Fruit fly (Drosophila melanogaster) whole organism, embryonic: Measurements from ENCODE around the gene Moe.

Source experiments
- ATbp ChIP-seq: fragments of 200-800 bp; sonication (Bioruptor generic); optimal IDR thresholded peaks from 2 replicates; lab custom pipeline; 2017; ENCODE audit warnings: missing biosample characterization, mild to moderate bottlenecking, missing genetic modification characterization, missing genetic modification reagents
- CG11085 ChIP-seq: fragments of 200-800 bp; sonication (Bioruptor generic); IDR thresholded peaks from 2 replicates; pipeline ENCODE4 v1.3.6; 2022; ENCODE audit warnings: missing biosample characterization, missing genetic modification characterization
- CG13624 ChIP-seq: fragments of 200-800 bp; sonication (Bioruptor generic); optimal IDR thresholded peaks from 2 replicates; lab custom pipeline; 2016; ENCODE audit warnings: missing biosample characterization, missing genetic modification characterization
- CG16779 ChIP-seq: fragments of 200-800 bp; sonication (Bioruptor generic); IDR thresholded peaks from 2 replicates; pipeline ENCODE4 v1.3.6; 2022; ENCODE audit warnings: missing biosample characterization, missing genetic modification characterization
- CG16815 ChIP-seq: fragments of 200-800 bp; sonication (Bioruptor generic); optimal IDR thresholded peaks from 3 replicates; lab custom pipeline; 2017; ENCODE audit warnings: missing biosample characterization, mild to moderate bottlenecking, missing genetic modification characterization
- CG17361 ChIP-seq: fragments of 200-800 bp; sonication (Bioruptor generic); IDR thresholded peaks from 3 replicates; pipeline ENCODE4 v1.3.6; 2022; ENCODE audit warnings: missing biosample characterization, missing genetic modification characterization
- CG18599 ChIP-seq: fragments of 200-800 bp; sonication (Bioruptor generic); optimal IDR thresholded peaks from 3 replicates; lab custom pipeline; 2017; ENCODE audit warnings: missing biosample characterization, missing genetic modification characterization, mild to moderate bottlenecking, moderate library complexity, missing genetic modification reagents
- CG2678 ChIP-seq: fragments of 200-800 bp; sonication (Bioruptor generic); optimal IDR thresholded peaks from 3 replicates; lab custom pipeline; 2019; ENCODE audit warnings: missing biosample characterization, mild to moderate bottlenecking, missing genetic modification characterization, moderate library complexity
- CG30431 ChIP-seq: fragments of 200-800 bp; sonication (Bioruptor generic); optimal IDR thresholded peaks from 2 replicates; lab custom pipeline; 2017; ENCODE audit warnings: missing biosample characterization, missing genetic modification characterization
- CG31224 ChIP-seq: fragments of 200-800 bp; sonication (Bioruptor generic); IDR thresholded peaks from 2 replicates; pipeline ENCODE4 v1.3.6; 2022; ENCODE audit warnings: missing biosample characterization, missing genetic modification characterization
- CG42726 ChIP-seq: fragments of 200-800 bp; sonication (Bioruptor generic); IDR thresholded peaks from 2 replicates; pipeline ENCODE4 v1.3.6; 2022; ENCODE audit warnings: missing biosample characterization, missing genetic modification characterization; ENCODE audit not compliant: partially characterized antibody
- CG4328 ChIP-seq: fragments of 200-800 bp; sonication (Bioruptor generic); optimal IDR thresholded peaks from 3 replicates; lab custom pipeline; 2017; ENCODE audit warnings: missing biosample characterization, missing genetic modification reagents, missing genetic modification characterization
- CG4617 ChIP-seq: fragments of 200-800 bp; sonication (Bioruptor generic); optimal IDR thresholded peaks from 3 replicates; lab custom pipeline; 2016; ENCODE audit warnings: missing biosample characterization, missing genetic modification characterization, borderline replicate concordance
- CG4707 ChIP-seq: fragments of 200-800 bp; sonication (Bioruptor generic); optimal IDR thresholded peaks from 2 replicates; lab custom pipeline; 2018; ENCODE audit warnings: missing biosample characterization, mild to moderate bottlenecking, missing genetic modification characterization, moderate library complexity
- CG5180 ChIP-seq: fragments of 200-800 bp; sonication (Bioruptor generic); optimal IDR thresholded peaks from 3 replicates; lab custom pipeline; 2017; ENCODE audit warnings: missing biosample characterization, missing genetic modification characterization, mild to moderate bottlenecking, moderate library complexity, missing genetic modification reagents
- CG5245 ChIP-seq: fragments of 200-800 bp; sonication (Bioruptor generic); optimal IDR thresholded peaks from 3 replicates; lab custom pipeline; 2016; ENCODE audit warnings: missing biosample characterization, missing genetic modification characterization
- CG7839 ChIP-seq: fragments of 200-800 bp; sonication (Bioruptor generic); optimal IDR thresholded peaks from 3 replicates; lab custom pipeline; 2018; ENCODE audit warnings: missing biosample characterization, mild to moderate bottlenecking, missing genetic modification characterization, moderate library complexity
- CG7963 ChIP-seq: fragments of 200-800 bp; sonication (Bioruptor generic); IDR thresholded peaks from 3 replicates; pipeline ENCODE4 v1.3.6; 2022; ENCODE audit warnings: missing biosample characterization, missing genetic modification characterization; ENCODE audit not compliant: partially characterized antibody
- CG8359 ChIP-seq: fragments of 200-800 bp; sonication (Bioruptor generic); optimal IDR thresholded peaks from 2 replicates; lab custom pipeline; 2017; ENCODE audit warnings: missing biosample characterization, mild to moderate bottlenecking, missing genetic modification characterization, borderline replicate concordance
- CG9609 ChIP-seq: fragments of 200-800 bp; sonication (Bioruptor generic); optimal IDR thresholded peaks from 3 replicates; lab custom pipeline; 2016; ENCODE audit warnings: missing biosample characterization, missing genetic modification characterization
- Dip3 ChIP-seq: fragments of 200-800 bp; sonication (Bioruptor generic); optimal IDR thresholded peaks from 3 replicates; lab custom pipeline; 2016; ENCODE audit warnings: missing biosample characterization, missing genetic modification characterization
- E2f2 ChIP-seq: fragments of 200-800 bp; sonication (Bioruptor generic); IDR thresholded peaks from 2 replicates; pipeline ENCODE4 v1.3.6; 2022; ENCODE audit warnings: missing biosample characterization, missing genetic modification characterization
- ERR ChIP-seq: fragments of 200-800 bp; sonication (Bioruptor generic); optimal IDR thresholded peaks from 2 replicates; lab custom pipeline; 2016; ENCODE audit warnings: missing biosample characterization, missing genetic modification characterization
- Hr51 ChIP-seq, 2 experiments: fragments of 200-800 bp; sonication (Bioruptor generic); optimal IDR thresholded peaks; 2 replicates in 1 of 2; 3 replicates in 1 of 2; lab custom pipeline; 2016 to 2018; ENCODE audit warnings: missing biosample characterization in 2 of 2, missing genetic modification characterization in 2 of 2, mild to moderate bottlenecking in 1 of 2, moderate library complexity in 1 of 2
- MTF-1 ChIP-seq: fragments of 200-800 bp; sonication (Bioruptor generic); optimal IDR thresholded peaks from 2 replicates; lab custom pipeline; 2018; ENCODE audit warnings: missing biosample characterization, mild to moderate bottlenecking, missing genetic modification characterization, borderline replicate concordance
- Rfx ChIP-seq: fragments of 200-800 bp; sonication (Bioruptor generic); IDR thresholded peaks from 2 replicates; pipeline ENCODE4 v1.3.6; 2022; ENCODE audit warnings: missing biosample characterization, missing genetic modification characterization
- Sox100B ChIP-seq: fragments of 200-800 bp; sonication (Bioruptor generic); optimal IDR thresholded peaks from 3 replicates; lab custom pipeline; 2018; ENCODE audit warnings: missing biosample characterization, mild to moderate bottlenecking, missing genetic modification characterization
- Xbp1 ChIP-seq: fragments of 200-800 bp; sonication (Bioruptor generic); optimal IDR thresholded peaks from 3 replicates; lab custom pipeline; 2016; ENCODE audit warnings: missing biosample characterization, mild to moderate bottlenecking, missing genetic modification characterization
- YL-1 ChIP-seq: fragments of 200-800 bp; sonication (Bioruptor generic); optimal IDR thresholded peaks from 3 replicates; lab custom pipeline; 2017; ENCODE audit warnings: missing biosample characterization, mild to moderate bottlenecking, missing genetic modification characterization
- ab ChIP-seq: fragments of 200-800 bp; sonication (Bioruptor generic); optimal IDR thresholded peaks from 2 replicates; lab custom pipeline; 2016; ENCODE audit warnings: missing biosample characterization, missing genetic modification characterization
- br ChIP-seq: fragments of >200 bp; optimal IDR thresholded peaks from 2 replicates; lab custom pipeline; 2017
- cg ChIP-seq: fragments of 200-800 bp; sonication (Bioruptor generic); optimal IDR thresholded peaks from 3 replicates; lab custom pipeline; 2019; ENCODE audit warnings: missing biosample characterization, mild to moderate bottlenecking, missing genetic modification characterization, moderate library complexity
- dati ChIP-seq: fragments of 200-800 bp; sonication (Bioruptor generic); IDR thresholded peaks from 2 replicates; pipeline ENCODE4 v1.3.6; 2022; ENCODE audit warnings: missing biosample characterization, missing genetic modification characterization
- ftz-f1 ChIP-seq: fragments of 200-800 bp; sonication (Bioruptor generic); optimal IDR thresholded peaks from 2 replicates; lab custom pipeline; 2016; ENCODE audit warnings: missing biosample characterization, missing genetic modification characterization
- gsb-n ChIP-seq: fragments of 200-800 bp; sonication (Bioruptor generic); optimal IDR thresholded peaks from 3 replicates; lab custom pipeline; 2018; ENCODE audit warnings: missing biosample characterization, mild to moderate bottlenecking, missing genetic modification characterization
- gt ChIP-seq: fragments of 200-800 bp; sonication (Bioruptor generic); IDR thresholded peaks from 2 replicates; pipeline ENCODE4 v1.3.6; 2022; ENCODE audit warnings: missing biosample characterization, missing genetic modification characterization
- ind ChIP-seq: fragments of 200-800 bp; sonication (Bioruptor generic); optimal IDR thresholded peaks from 3 replicates; lab custom pipeline; 2016; ENCODE audit warnings: missing biosample characterization, missing genetic modification characterization
- kni ChIP-seq: fragments of 200-800 bp; sonication (Bioruptor generic); optimal IDR thresholded peaks from 3 replicates; lab custom pipeline; 2017; ENCODE audit warnings: mild to moderate bottlenecking, missing biosample characterization, missing genetic modification reagents, missing genetic modification characterization
- luna ChIP-seq: fragments of 200-800 bp; sonication (Bioruptor generic); optimal IDR thresholded peaks from 2 replicates; lab custom pipeline; 2016; ENCODE audit warnings: missing biosample characterization, missing genetic modification characterization
- nmo ChIP-seq: fragments of 200-800 bp; sonication (Bioruptor generic); optimal IDR thresholded peaks from 2 replicates; lab custom pipeline; 2018; ENCODE audit warnings: missing biosample characterization, mild to moderate bottlenecking, missing genetic modification characterization, moderate library complexity
- peb ChIP-seq: fragments of 200-800 bp; sonication (Bioruptor generic); IDR thresholded peaks from 2 replicates; pipeline ENCODE4 v1.3.6; 2022; ENCODE audit warnings: missing biosample characterization, missing genetic modification characterization
- prd ChIP-seq, 3 experiments: fragments of >200 bp in 2 of 3; fragments of 200-800 bp in 1 of 3; sonication (Bioruptor generic) in 1 of 3; optimal IDR thresholded peaks in 2 of 3; IDR thresholded peaks in 1 of 3; 2 replicates in 2 of 3; 3 replicates in 1 of 3; pipeline versions ENCODE4 v1.3.6 to Lab custom; 2017 to 2022; ENCODE audit warnings: missing biosample characterization in 1 of 3, missing genetic modification characterization in 1 of 3
- run ChIP-seq: fragments of 200-800 bp; sonication (Bioruptor generic); optimal IDR thresholded peaks from 3 replicates; lab custom pipeline; 2018; ENCODE audit warnings: missing biosample characterization, mild to moderate bottlenecking, missing genetic modification characterization
- sd ChIP-seq: fragments of 200-800 bp; sonication (Bioruptor generic); optimal IDR thresholded peaks from 3 replicates; lab custom pipeline; 2018; ENCODE audit warnings: missing biosample characterization, mild to moderate bottlenecking, missing genetic modification characterization, moderate library complexity
- sim ChIP-seq: fragments of 200-800 bp; sonication (Bioruptor generic); IDR thresholded peaks from 2 replicates; pipeline ENCODE4 v1.3.6; 2022; ENCODE audit warnings: missing biosample characterization, missing genetic modification characterization
- tio ChIP-seq: fragments of 200-800 bp; sonication (Bioruptor generic); optimal IDR thresholded peaks from 2 replicates; lab custom pipeline; 2017; ENCODE audit warnings: missing biosample characterization, missing genetic modification characterization, inconsistent platforms
- z ChIP-seq: fragments of 200-800 bp; sonication (Bioruptor generic); IDR thresholded peaks from 3 replicates; pipeline ENCODE4 v1.3.6; 2022; ENCODE audit warnings: missing biosample characterization, missing genetic modification characterization

The Moe gene

DNA sequence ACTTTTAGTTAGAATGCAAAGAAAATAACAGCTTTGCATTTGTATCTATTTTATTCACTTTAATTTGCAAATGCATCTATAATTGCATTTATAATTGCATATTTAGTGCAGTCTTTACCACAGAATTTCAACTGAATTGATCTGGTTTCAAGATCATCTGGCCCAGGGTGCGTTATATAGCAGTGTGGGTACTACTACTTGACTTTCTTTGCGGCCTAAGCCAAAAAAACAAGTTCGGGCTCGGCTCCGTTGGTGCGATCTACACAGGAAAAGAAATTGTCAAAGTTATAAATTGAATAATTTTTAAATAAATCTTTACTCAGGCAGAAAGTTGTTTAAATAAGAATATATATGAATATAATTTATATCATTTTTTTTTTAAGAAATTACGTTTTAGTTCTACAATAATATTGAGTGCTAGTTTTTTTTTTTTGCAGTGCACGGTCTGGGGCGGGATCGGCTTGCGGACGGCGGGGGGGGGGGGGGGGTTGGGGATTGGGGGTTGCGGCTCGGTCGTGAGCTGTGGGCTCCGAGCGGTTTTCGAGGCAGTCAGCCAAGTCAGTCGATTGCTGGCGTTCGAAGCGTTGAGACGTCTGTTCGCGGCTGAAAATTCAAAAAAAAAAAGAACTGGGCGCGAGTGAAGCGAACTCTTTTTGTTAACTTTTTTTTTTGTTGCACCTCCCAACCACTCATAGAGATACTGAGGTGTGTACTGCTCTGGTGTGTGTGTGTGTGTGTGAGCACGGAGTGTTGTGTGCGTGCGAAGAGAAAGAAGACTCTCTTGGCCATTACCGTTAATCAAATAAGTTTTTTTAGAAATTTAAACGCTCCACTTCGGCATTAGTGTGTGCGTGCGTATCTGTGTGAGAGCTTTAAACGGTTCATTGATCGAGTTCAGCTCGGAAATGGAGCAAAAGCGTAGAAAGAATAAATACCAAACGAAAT is 34.3 kb downstream of the Moe start (continued):
- no peak for TF ChIP-seq CG7963 (GFP tag; lab: Robert Waterston, UW)
- peak; percentile 80 for TF ChIP-seq ATbp (GFP tag; lab: Kevin White, UChicago)
- TF ChIP-seq ERR (GFP tag; lab: Kevin White, UChicago): no peak
- TF ChIP-seq ftz-f1 (GFP tag; lab: Kevin White, UChicago): no peak
- no peak for TF ChIP-seq luna (GFP tag; lab: Kevin White, UChicago)
- TF ChIP-seq Rfx (GFP tag; lab: Robert Waterston, UW): peak; percentile 86
- TF ChIP-seq CG4617: peak; percentile 5
- TF ChIP-seq Dip3: peak; percentile 46
- TF ChIP-seq CG8359: peak; percentile 57
- no peak for TF ChIP-seq CG42726 (GFP tag; lab: Robert Waterston, UW)
- TF ChIP-seq CG4328 (GFP tag; lab: Kevin White, UChicago): peak; percentile 79
- TF ChIP-seq CG5180: peak; percentile 76
- peak in 1 of 2 experiments; percentile 83 for TF ChIP-seq Hr51 (GFP tag; optimal IDR thresholded peaks at IDR 0.05; lab: Kevin White, UChicago)
- TF ChIP-seq sim (GFP tag; lab: Robert Waterston, UW): peak; percentile 57; the same call in 1 of the 2 replicates
- TF ChIP-seq z (GFP tag; lab: Robert Waterston, UW): 0 out of 3 replicates have a peak, but pooled peaks have one; percentile 57
- TF ChIP-seq dati: no peak
- no peak; the same call in 1 of the 2 replicates for TF ChIP-seq peb
- TF ChIP-seq ab: no peak
- no peak for TF ChIP-seq prd (optimal IDR thresholded peaks at IDR 0.05; lab: Kevin White, UChicago)
- peak; percentile 82 for TF ChIP-seq prd (GFP tag; IDR thresholded peaks at IDR 0.05; lab: Robert Waterston, UW)
- peak; percentile 36 for TF ChIP-seq CG5245 (GFP tag; lab: Kevin White, UChicago)
- peak; percentile 70 for TF ChIP-seq gsb-n (tag; lab: Kevin White, UChicago)
- TF ChIP-seq sd (tag; lab: Kevin White, UChicago): no peak
- TF ChIP-seq CG9609 (GFP tag; lab: Kevin White, UChicago): peak; percentile 21
- TF ChIP-seq ind (GFP tag; lab: Kevin White, UChicago): peak; percentile 64
- peak; percentile 62 for TF ChIP-seq Xbp1 (GFP tag; lab: Kevin White, UChicago)
- peak; percentile 90 for TF ChIP-seq nmo (GFP tag; lab: Kevin White, UChicago)
- TF ChIP-seq CG18599 (GFP tag; lab: Kevin White, UChicago): peak; percentile 85
- peak; percentile 80 for TF ChIP-seq Sox100B (GFP tag; lab: Kevin White, UChicago)
- peak; percentile 54 for TF ChIP-seq CG16815
- TF ChIP-seq br (lab: Kevin White, UChicago): no peak
- peak; percentile 17; the same call in 1 of the 2 replicates for TF ChIP-seq gt
- TF ChIP-seq CG16779 (GFP tag; lab: Robert Waterston, UW): no peak
- peak; percentile 62 for TF ChIP-seq tio (GFP tag; lab: Kevin White, UChicago)
- peak; percentile 59 for TF ChIP-seq kni (GFP tag; lab: Kevin White, UChicago)
- TF ChIP-seq CG11085 (GFP tag; lab: Robert Waterston, UW): peak; percentile 50
- no peak for TF ChIP-seq CG13624 (GFP tag; lab: Kevin White, UChicago)
- peak; percentile 77 for TF ChIP-seq CG31224 (GFP tag; lab: Robert Waterston, UW)
- TF ChIP-seq CG2678 (tag; lab: Kevin White, UChicago): peak; percentile 93
- TF ChIP-seq YL-1 (GFP tag; lab: Kevin White, UChicago): peak; percentile 37
- TF ChIP-seq CG7839: peak; percentile 94
- TF ChIP-seq CG17361 (GFP tag; lab: Robert Waterston, UW): peak; percentile 85
- TF ChIP-seq run: peak; percentile 68
- TF ChIP-seq E2f2 (GFP tag; lab: Robert Waterston, UW): peak; percentile 60; the same call in 1 of the 2 replicates
- TF ChIP-seq MTF-1 (GFP tag; lab: Kevin White, UChicago): peak; percentile 53
- TF ChIP-seq cg (GFP tag; lab: Kevin White, UChicago): peak; percentile 77
- peak; percentile 59 for TF ChIP-seq CG30431 (GFP tag; lab: Kevin White, UChicago)
- peak; percentile 32 for TF ChIP-seq CG4707 (GFP tag; lab: Kevin White, UChicago)
